Fruit fly (Drosophila melanogaster) whole organism, prepupa: ENCODE data around the gene CG33927.

Experiments used
- CG10631 ChIP-seq: fragments of 200-800 bp; sonication (Bioruptor generic); optimal IDR thresholded peaks from 2 replicates; lab custom pipeline; 2016; ENCODE audit warnings: missing biosample characterization, missing genetic modification characterization
- CG10669 ChIP-seq: fragments of 200-800 bp; sonication (Bioruptor generic); optimal IDR thresholded peaks from 3 replicates; lab custom pipeline; 2018; ENCODE audit warnings: missing biosample characterization, mild to moderate bottlenecking, missing genetic modification characterization, moderate library complexity
- CG11294 ChIP-seq: fragments of 200-800 bp; sonication (Bioruptor generic); IDR thresholded peaks from 2 replicates; pipeline ENCODE4 v1.3.6; 2022; ENCODE audit warnings: missing biosample characterization, missing genetic modification characterization
- CG11762 ChIP-seq: fragments of 200-800 bp; sonication (Bioruptor generic); optimal IDR thresholded peaks from 3 replicates; lab custom pipeline; 2016; ENCODE audit warnings: missing biosample characterization, missing genetic modification characterization; ENCODE audit not compliant: insufficient read depth
- CG15336 ChIP-seq: fragments of 200-800 bp; sonication (Bioruptor generic); IDR thresholded peaks from 2 replicates; pipeline ENCODE4 v1.3.6; 2022; ENCODE audit warnings: missing biosample characterization, missing genetic modification characterization
- CG1621 ChIP-seq: fragments of 200-800 bp; sonication (Bioruptor generic); optimal IDR thresholded peaks from 3 replicates; lab custom pipeline; 2018; ENCODE audit warnings: missing biosample characterization, mild to moderate bottlenecking, missing genetic modification characterization
- CG16779 ChIP-seq: fragments of 200-800 bp; sonication (Bioruptor generic); optimal IDR thresholded peaks from 3 replicates; lab custom pipeline; 2017; ENCODE audit warnings: missing biosample characterization, mild to moderate bottlenecking, missing genetic modification characterization
- CG3032 ChIP-seq: fragments of 200-800 bp; optimal IDR thresholded peaks from 2 replicates; lab custom pipeline; 2019; ENCODE audit warnings: missing biosample characterization, mild to moderate bottlenecking, missing genetic modification characterization, moderate library complexity
- CG32006 ChIP-seq: fragments of 200-800 bp; sonication (Bioruptor generic); optimal IDR thresholded peaks from 3 replicates; lab custom pipeline; 2017; ENCODE audit warnings: missing biosample characterization, mild to moderate bottlenecking, missing genetic modification characterization
- CG34406 ChIP-seq: fragments of 200-800 bp; sonication (Bioruptor generic); optimal IDR thresholded peaks from 3 replicates; lab custom pipeline; 2016; ENCODE audit warnings: missing biosample characterization, missing genetic modification characterization
- CG3919 ChIP-seq: fragments of 200-800 bp; sonication (Bioruptor generic); optimal IDR thresholded peaks from 3 replicates; lab custom pipeline; 2016; ENCODE audit warnings: missing biosample characterization, missing genetic modification characterization
- CG4318 ChIP-seq: fragments of 200-800 bp; sonication (Bioruptor generic); optimal IDR thresholded peaks from 3 replicates; lab custom pipeline; 2017; ENCODE audit warnings: missing biosample characterization, mild to moderate bottlenecking, missing genetic modification characterization
- CG6163 ChIP-seq: fragments of 200-800 bp; sonication (Bioruptor generic); IDR thresholded peaks from 3 replicates; pipeline ENCODE4 v1.3.6; 2022; ENCODE audit warnings: missing biosample characterization, missing genetic modification characterization
- CG6276 ChIP-seq: fragments of 200-800 bp; sonication (Bioruptor generic); optimal IDR thresholded peaks from 2 replicates; lab custom pipeline; 2017; ENCODE audit warnings: missing biosample characterization, mild to moderate bottlenecking, missing genetic modification characterization
- CG6792 ChIP-seq: fragments of 200-800 bp; sonication (Bioruptor generic); optimal IDR thresholded peaks from 3 replicates; lab custom pipeline; 2016; ENCODE audit warnings: missing biosample characterization, missing genetic modification characterization
- CG7368 ChIP-seq: fragments of 200-800 bp; sonication (Bioruptor generic); optimal IDR thresholded peaks from 3 replicates; lab custom pipeline; 2016; ENCODE audit warnings: missing biosample characterization, missing genetic modification characterization
- CG8119 ChIP-seq: fragments of 200-800 bp; sonication (Bioruptor generic); IDR thresholded peaks from 3 replicates; pipeline ENCODE4 v1.3.6; 2022; ENCODE audit warnings: missing biosample characterization, missing genetic modification characterization
- CG8319 ChIP-seq: fragments of 200-800 bp; sonication (Bioruptor generic); optimal IDR thresholded peaks from 3 replicates; lab custom pipeline; 2016; ENCODE audit warnings: missing biosample characterization, missing genetic modification characterization
- CG8632 ChIP-seq: fragments of 200-800 bp; sonication (Bioruptor generic); optimal IDR thresholded peaks from 3 replicates; lab custom pipeline; 2016; ENCODE audit warnings: missing biosample characterization, missing genetic modification characterization
- CG9139 ChIP-seq: fragments of 200-800 bp; sonication (Bioruptor generic); optimal IDR thresholded peaks from 3 replicates; lab custom pipeline; 2017; ENCODE audit warnings: missing biosample characterization, mild to moderate bottlenecking, missing genetic modification characterization
- Eip75B ChIP-seq: fragments of 200-800 bp; sonication (Bioruptor generic); optimal IDR thresholded peaks from 3 replicates; lab custom pipeline; 2016; ENCODE audit warnings: missing biosample characterization, missing genetic modification characterization
- Eip78C ChIP-seq: fragments of 200-800 bp; sonication (Bioruptor generic); peaks from one replicate; lab custom pipeline; 2016; ENCODE audit warnings: missing biosample characterization, missing genetic modification characterization
- Eip93F ChIP-seq: fragments of 200-800 bp; sonication (Bioruptor generic); optimal IDR thresholded peaks from 2 replicates; lab custom pipeline; 2016; ENCODE audit warnings: missing biosample characterization, mild to moderate bottlenecking, missing genetic modification characterization
- Ets21C ChIP-seq: fragments of 200-800 bp; sonication (Bioruptor generic); optimal IDR thresholded peaks from 3 replicates; lab custom pipeline; 2016; ENCODE audit warnings: missing biosample characterization, missing genetic modification characterization
- Hr39 ChIP-seq: fragments of 200-800 bp; sonication (Bioruptor generic); optimal IDR thresholded peaks from 2 replicates; lab custom pipeline; 2016; ENCODE audit warnings: missing biosample characterization, missing genetic modification characterization
- Hr4 ChIP-seq: fragments of 200-800 bp; sonication (Bioruptor generic); optimal IDR thresholded peaks from 3 replicates; lab custom pipeline; 2016; ENCODE audit warnings: missing biosample characterization, missing genetic modification characterization
- Lpt ChIP-seq: fragments of 200-800 bp; sonication (Bioruptor generic); optimal IDR thresholded peaks from 3 replicates; lab custom pipeline; 2016; ENCODE audit warnings: missing biosample characterization, missing genetic modification characterization
- OdsH ChIP-seq: fragments of 200-800 bp; sonication (Bioruptor generic); optimal IDR thresholded peaks from 3 replicates; lab custom pipeline; 2016; ENCODE audit warnings: missing biosample characterization, missing genetic modification characterization
- Smox ChIP-seq: fragments of 200-800 bp; sonication (Bioruptor generic); optimal IDR thresholded peaks from 3 replicates; lab custom pipeline; 2016; ENCODE audit warnings: missing biosample characterization, missing genetic modification characterization
- Sox102F ChIP-seq: fragments of 200-800 bp; sonication (Bioruptor generic); optimal IDR thresholded peaks from 2 replicates; lab custom pipeline; 2016; ENCODE audit warnings: missing biosample characterization, mild to moderate bottlenecking, missing genetic modification characterization
- Sox14 ChIP-seq: fragments of 200-800 bp; sonication (Bioruptor generic); optimal IDR thresholded peaks from 3 replicates; lab custom pipeline; 2016; ENCODE audit warnings: missing biosample characterization, missing genetic modification characterization
- Sox15 ChIP-seq: fragments of 200-800 bp; sonication (Bioruptor generic); optimal IDR thresholded peaks from 3 replicates; lab custom pipeline; 2016; ENCODE audit warnings: missing biosample characterization, missing genetic modification characterization
- acj6 ChIP-seq: fragments of 200-800 bp; sonication (Bioruptor generic); optimal IDR thresholded peaks from 3 replicates; lab custom pipeline; 2016; ENCODE audit warnings: missing biosample characterization, missing genetic modification characterization
- cyc ChIP-seq: fragments of 200-800 bp; sonication (Bioruptor generic); optimal IDR thresholded peaks from 3 replicates; lab custom pipeline; 2016; ENCODE audit warnings: missing biosample characterization, missing genetic modification characterization
- dsx ChIP-seq: fragments of 200-800 bp; optimal IDR thresholded peaks from 3 replicates; lab custom pipeline; 2019; ENCODE audit warnings: missing biosample characterization, mild to moderate bottlenecking, missing genetic modification characterization, moderate library complexity; ENCODE audit not compliant: poor library complexity, severe bottlenecking
- eg ChIP-seq: fragments of 200-800 bp; sonication (Bioruptor generic); IDR thresholded peaks from 3 replicates; pipeline ENCODE4 v1.3.6; 2022; ENCODE audit warnings: missing biosample characterization, missing genetic modification characterization
- esn ChIP-seq: fragments of 200-800 bp; sonication (Bioruptor generic); optimal IDR thresholded peaks from 2 replicates; lab custom pipeline; 2016; ENCODE audit warnings: missing biosample characterization, mild to moderate bottlenecking, missing genetic modification characterization, moderate library complexity
- fd59A ChIP-seq: fragments of 200-800 bp; sonication (Bioruptor generic); optimal IDR thresholded peaks from 2 replicates; lab custom pipeline; 2017; ENCODE audit warnings: missing biosample characterization, mild to moderate bottlenecking, missing genetic modification characterization, missing genetic modification reagents
- fd85E ChIP-seq: fragments of 200-800 bp; sonication (Bioruptor generic); optimal IDR thresholded peaks from 3 replicates; lab custom pipeline; 2016; ENCODE audit warnings: missing biosample characterization, missing genetic modification characterization
- net ChIP-seq: fragments of 200-800 bp; sonication (Bioruptor generic); optimal IDR thresholded peaks from 3 replicates; lab custom pipeline; 2016; ENCODE audit warnings: missing biosample characterization, missing genetic modification characterization
- pdm3 ChIP-seq: fragments of 200-800 bp; sonication (Bioruptor generic); optimal IDR thresholded peaks from 3 replicates; lab custom pipeline; 2016; ENCODE audit warnings: missing biosample characterization, missing genetic modification characterization
- salr ChIP-seq, 2 experiments: fragments of 200-800 bp; sonication (Bioruptor generic); optimal IDR thresholded peaks; 3 replicates each; lab custom pipeline; 2016 to 2018; ENCODE audit warnings: missing biosample characterization in 2 of 2, missing genetic modification characterization in 2 of 2, mild to moderate bottlenecking in 1 of 2
- svp ChIP-seq: fragments of 200-800 bp; sonication (Bioruptor generic); peaks from one replicate; lab custom pipeline; 2016; ENCODE audit warnings: missing biosample characterization, missing genetic modification characterization
- topi ChIP-seq: fragments of 200-800 bp; sonication (Bioruptor generic); optimal IDR thresholded peaks from 3 replicates; lab custom pipeline; 2016; ENCODE audit warnings: missing biosample characterization, missing genetic modification characterization
- vri ChIP-seq: fragments of 200-800 bp; sonication (Bioruptor generic); optimal IDR thresholded peaks from 3 replicates; lab custom pipeline; 2016; ENCODE audit warnings: missing biosample characterization, mild to moderate bottlenecking, missing genetic modification characterization

CG33927 gene

DNA sequence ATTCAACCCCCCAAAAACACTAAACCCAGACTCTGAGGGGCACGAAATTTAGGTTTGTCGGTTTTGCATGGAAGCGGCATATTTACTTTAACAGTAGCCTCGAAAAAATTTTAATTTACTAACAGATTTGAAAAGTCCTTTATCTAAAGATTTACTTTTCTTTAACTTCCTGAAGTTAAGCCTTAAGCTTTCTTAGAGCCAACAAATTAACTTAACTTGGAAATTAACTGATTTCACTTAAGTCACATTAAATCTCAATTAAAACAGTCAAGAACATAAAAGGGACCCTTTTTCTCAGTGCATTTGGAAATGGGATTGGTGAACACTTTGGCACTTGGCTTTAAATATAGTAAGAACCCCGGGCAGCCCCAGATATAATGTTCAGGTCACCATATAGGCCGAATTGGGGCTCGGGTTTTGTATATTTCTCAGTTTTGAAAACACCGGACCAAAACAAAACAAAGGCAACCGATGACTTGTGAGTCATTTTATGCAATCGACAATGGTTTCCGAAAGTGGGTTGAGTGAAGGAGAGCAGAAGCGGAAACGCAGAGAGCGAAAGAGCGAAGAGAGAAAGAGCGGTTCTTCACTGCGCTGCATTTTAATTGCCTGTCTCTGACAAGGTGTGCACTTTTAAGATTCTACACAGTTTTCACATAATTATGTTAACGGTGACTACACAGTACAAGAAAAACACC, 48.2 kb upstream of the CG33927 start (continued):
- TF ChIP-seq CG8632 (GFP tag; lab: Kevin White, UChicago) (peak; percentile 3), Lpt (GFP tag; lab: Kevin White, UChicago) (no peak), CG34406 (peak; percentile 20), CG10669 (GFP tag; lab: Kevin White, UChicago) (peak; percentile 6), Hr4 (GFP tag; lab: Kevin White, UChicago) (peak; percentile 42), CG11762 (GFP tag; lab: Kevin White, UChicago) (no peak), CG1621 (tag; lab: Kevin White, UChicago) (no peak), CG3919 (GFP tag; lab: Kevin White, UChicago) (peak; percentile 32), Eip78C (GFP tag; lab: Kevin White, UChicago) (peak; percentile 72), CG8319 (GFP tag; lab: Kevin White, UChicago) (no peak), salr (GFP tag; optimal IDR thresholded peaks at IDR 0.05; lab: Kevin White, UChicago) (peak in 1 of 2 experiments; percentile 31), CG6276 (GFP tag; lab: Kevin White, UChicago) (peak; percentile 33), topi (GFP tag; lab: Kevin White, UChicago) (peak; percentile 3), CG16779 (tag; lab: Kevin White, UChicago) (no peak), vri (GFP tag; lab: Kevin White, UChicago) (no peak), net (GFP tag; lab: Kevin White, UChicago) (peak; percentile 58), CG15336 (GFP tag; lab: Robert Waterston, UW) (no peak), Hr39 (GFP tag; lab: Kevin White, UChicago) (peak; percentile 9), CG32006 (peak; percentile 69), CG6163 (no peak), OdsH (GFP tag; lab: Kevin White, UChicago) (peak; percentile 47), eg (GFP tag; lab: Robert Waterston, UW) (no peak), CG9139 (peak; percentile 1)
- TF ChIP-seq, all 60 proteins: peak for 32

DNA sequence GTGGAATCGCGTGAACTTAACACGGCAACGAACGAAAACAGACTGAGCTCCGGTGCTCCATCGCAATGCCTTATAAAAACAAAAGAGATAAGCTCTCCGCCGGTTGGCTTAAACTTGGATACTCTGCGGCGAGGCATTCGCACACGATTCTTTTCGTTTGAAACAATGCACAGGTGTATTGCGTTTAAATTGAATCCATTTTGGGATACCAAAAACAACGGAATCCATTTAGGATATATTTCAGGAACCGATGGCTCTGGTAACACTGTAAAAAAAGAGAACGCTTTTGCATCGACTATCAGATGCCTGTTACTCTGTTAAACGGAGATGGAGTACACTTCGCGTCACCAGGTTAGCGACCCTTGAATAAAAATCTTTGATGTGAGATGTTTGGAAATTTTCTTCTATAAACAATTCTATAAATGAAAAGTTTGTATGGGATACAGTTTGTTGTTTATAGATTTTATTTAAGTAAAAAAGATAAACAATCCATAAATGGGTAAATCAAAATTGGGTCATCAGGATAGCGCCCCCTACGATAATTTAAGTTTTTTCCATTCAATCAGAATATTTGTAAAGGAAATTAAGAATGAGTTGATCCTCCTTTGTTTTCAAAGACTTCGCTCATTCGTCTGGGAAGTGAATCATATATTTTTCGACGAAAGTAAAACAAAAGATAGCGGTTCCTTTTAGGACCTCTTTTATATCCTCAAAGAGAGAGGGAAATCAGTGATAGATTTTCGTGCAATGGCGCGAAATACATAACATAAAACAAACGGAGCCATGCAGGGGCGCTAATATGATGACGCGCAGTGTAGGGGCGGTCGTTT, 41.6 kb upstream of the CG33927 start, which contains the start of gene Nep2:
Gene Nep2, minus strand, starts transcription at position 51 of the 830 bp plus-strand sequence.
- TF ChIP-seq fd59A (GFP tag; lab: Kevin White, UChicago) (peak; percentile 59), acj6 (GFP tag; lab: Kevin White, UChicago) (peak; percentile 64), CG4318 (GFP tag; lab: Kevin White, UChicago) (peak; percentile 58), Eip75B (GFP tag; lab: Kevin White, UChicago) (peak; percentile 58), CG34406 (peak; percentile 53), Eip93F (GFP tag; lab: Kevin White, UChicago) (no peak), CG11294 (GFP tag; lab: Robert Waterston, UW) (no peak), CG10631 (GFP tag; lab: Kevin White, UChicago) (peak; percentile 59), pdm3 (peak; percentile 69), CG16779 (tag; lab: Kevin White, UChicago) (no peak), Smox (GFP tag; lab: Kevin White, UChicago) (peak; percentile 64), CG1621 (tag; lab: Kevin White, UChicago) (peak; percentile 48), svp (GFP tag; lab: Kevin White, UChicago) (peak; percentile 78), CG3032 (peak; percentile 42), CG10669 (GFP tag; lab: Kevin White, UChicago) (peak; percentile 47), eg (GFP tag; lab: Robert Waterston, UW) (no peak), CG7368 (GFP tag; lab: Kevin White, UChicago) (peak; percentile 11), Sox102F (GFP tag; lab: Kevin White, UChicago) (peak; percentile 38), CG9139 (no peak), OdsH (GFP tag; lab: Kevin White, UChicago) (peak; percentile 43), CG8119 (GFP tag; lab: Robert Waterston, UW) (peak; percentile 34; the same call in 1 of the 3 replicates), CG8319 (GFP tag; lab: Kevin White, UChicago) (peak; percentile 31), dsx (GFP tag; lab: Kevin White, UChicago) (no peak), Sox14 (GFP tag; lab: Kevin White, UChicago) (peak; percentile 71), Ets21C (GFP tag; lab: Kevin White, UChicago) (no peak), CG11762 (GFP tag; lab: Kevin White, UChicago) (peak; percentile 16), cyc (GFP tag; lab: Kevin White, UChicago) (peak; percentile 32), Hr39 (GFP tag; lab: Kevin White, UChicago) (peak; percentile 21), CG8632 (GFP tag; lab: Kevin White, UChicago) (peak; percentile 7), esn (peak; percentile 65), Lpt (GFP tag; lab: Kevin White, UChicago) (no peak), fd85E (GFP tag; lab: Kevin White, UChicago) (no peak), Sox15 (peak; percentile 29), Eip78C (GFP tag; lab: Kevin White, UChicago) (peak; percentile 93), net (GFP tag; lab: Kevin White, UChicago) (peak; percentile 58), CG6792 (GFP tag; lab: Kevin White, UChicago) (peak; percentile 43)
